Worm (Caenorhabditis elegans) whole organism, L3 larva: ENCODE results near the gene F22H10.2.

ENCODE experiments used
- ZK546.5 ChIP-seq: sonication (generic microtip); optimal IDR thresholded peaks from 2 replicates; lab custom pipeline; 2017; ENCODE audit warnings: missing biosample characterization, missing genetic modification characterization
- fos-1 ChIP-seq: fragments of 150-350 bp; optimal IDR thresholded peaks from 2 replicates; lab custom pipeline; 2014; ENCODE audit warnings: missing biosample characterization, missing genetic modification characterization
- nhr-12 ChIP-seq: fragments of 150-350 bp; optimal IDR thresholded peaks from 2 replicates; lab custom pipeline; 2014; ENCODE audit warnings: missing biosample characterization, missing genetic modification characterization
- snpc-4 ChIP-seq: fragments of 150-350 bp; optimal IDR thresholded peaks from 2 replicates; lab custom pipeline; 2014; ENCODE audit warnings: missing biosample characterization, missing genetic modification characterization

DNA sequence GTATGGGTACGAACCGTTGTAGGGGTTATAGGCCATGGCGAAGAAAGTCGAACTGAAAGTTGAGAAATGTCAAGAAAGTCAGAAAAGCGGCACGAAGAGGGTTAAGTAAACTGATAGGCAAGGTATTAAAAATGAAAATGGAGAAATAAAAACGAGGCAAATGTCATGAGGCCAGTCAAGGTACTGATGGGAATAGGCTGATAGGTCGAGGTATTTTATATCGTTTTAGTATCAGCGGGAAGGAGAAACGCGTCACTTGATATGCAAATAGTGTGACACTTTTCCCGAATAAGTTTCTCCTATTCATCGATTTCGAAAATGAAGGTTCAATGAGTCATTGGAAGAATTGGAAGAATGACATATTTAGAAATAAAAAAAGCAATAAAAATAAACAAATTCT, 1.7 kb upstream of the F22H10.2 start, which contains the start of gene F22H10.3:
- TF ChIP-seq fos-1 (tag; lab: Kevin White, UChicago) (no peak), snpc-4 (no peak), ZK546.5 (tag; lab: Kevin White, UChicago) (no peak), nhr-12 (tag; lab: Kevin White, UChicago) (no peak)
